Worm (Caenorhabditis elegans): ENCODE results near the gene smap-1.

The smap-1 gene

DNA sequence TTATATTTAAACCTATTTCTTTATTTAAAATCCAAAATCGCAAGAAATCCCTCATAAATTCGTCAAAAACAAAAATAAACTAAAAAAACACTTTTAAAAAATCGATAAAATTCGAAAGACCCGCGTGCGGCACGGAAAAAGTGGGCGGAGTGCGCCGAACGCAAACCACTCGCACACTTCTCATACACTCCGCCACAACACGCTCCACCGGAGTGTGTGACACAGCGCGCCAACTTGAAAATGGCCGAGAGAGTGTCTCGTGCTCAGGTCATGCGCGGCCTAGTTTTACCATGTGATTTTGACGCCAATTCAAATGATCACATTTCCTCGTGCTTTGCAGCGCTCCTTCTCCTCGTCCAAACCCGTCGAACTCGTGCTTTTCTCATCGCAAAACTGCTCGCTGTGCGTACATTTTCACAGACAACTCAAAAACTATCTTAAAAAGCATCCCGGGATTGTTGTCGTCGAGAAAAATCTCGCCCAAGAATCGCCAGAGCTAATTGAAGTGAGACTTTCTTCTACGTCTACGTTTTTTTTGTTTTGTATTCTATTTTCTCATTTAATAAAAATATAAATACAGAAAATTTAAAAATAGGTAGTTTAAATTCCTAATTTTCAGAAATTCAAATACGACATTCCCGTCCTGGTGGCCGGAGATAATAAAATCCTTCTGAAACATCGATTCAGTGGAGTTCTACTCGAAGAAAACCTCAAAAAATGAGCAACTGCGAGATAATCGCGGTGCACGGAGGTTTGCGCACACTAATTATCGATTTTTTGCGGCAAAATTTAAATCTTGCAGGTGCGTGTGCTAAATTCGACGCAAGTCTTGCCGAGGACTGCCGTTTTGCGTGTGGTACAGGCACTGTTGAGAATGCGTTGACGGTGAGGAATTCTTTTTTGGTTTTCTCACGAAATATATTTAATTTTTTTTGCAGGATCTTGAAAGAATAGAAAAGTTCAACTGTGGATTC lies 19.7 kb upstream of the smap-1 start, which contains the start of gene tasp-1 (continued):
- TF ChIP-seq tra-1 (GFP tag; IDR thresholded peaks at IDR 0.05) (peak; percentile 100), D1046.2 (GFP tag; IDR thresholded peaks at IDR 0.05) (peak; percentile 98), nhr-77 (tag; optimal IDR thresholded peaks at IDR 0.05) (peak; percentile 100), nhr-6 (tag; optimal IDR thresholded peaks at IDR 0.05) (peak; percentile 100), php-3 (GFP tag; IDR thresholded peaks at IDR 0.05) (peak; percentile 99), spr-3 (GFP tag; optimal IDR thresholded peaks at IDR 0.05) (peak; percentile 99), F44E2.7 (GFP tag; IDR thresholded peaks at IDR 0.05) (peak; percentile 100), dmd-8 (GFP tag; IDR thresholded peaks at IDR 0.05) (peak; percentile 96), dmd-9 (GFP tag; IDR thresholded peaks at IDR 0.05) (peak; percentile 99), ztf-7 (tag; optimal IDR thresholded peaks at IDR 0.05) (peak; percentile 91), mes-2 (tag; optimal IDR thresholded peaks at IDR 0.05; ENCODE audit: poor library complexity, severe bottlenecking) (peak; percentile 100), lsy-2 (tag; optimal IDR thresholded peaks at IDR 0.05) (peak; percentile 98 to 99), mdt-29 (GFP tag; IDR thresholded peaks at IDR 0.05) (peak; percentile 100), mxl-2 (GFP tag; conservative IDR thresholded peaks at IDR 0.05) (peak; percentile 95), skn-1 (tag; optimal IDR thresholded peaks at IDR 0.05) (peak; percentile 98), hlh-11 (tag; optimal IDR thresholded peaks at IDR 0.05) (peak; percentile 100), tag-97 (GFP tag; IDR thresholded peaks at IDR 0.05) (peak; percentile 96), ceh-28 (tag; optimal IDR thresholded peaks at IDR 0.05) (peak; percentile 96), saeg-2 (GFP tag; IDR thresholded peaks at IDR 0.05) (peak; percentile 100), ZK546.5 (tag; optimal IDR thresholded peaks at IDR 0.05) (peak in 1 of 2 experiments; percentile 89), ces-1 (GFP tag; optimal IDR thresholded peaks at IDR 0.05) (peak; percentile 94), fkh-10 (GFP tag; optimal IDR thresholded peaks at IDR 0.05) (peak; percentile 100), set-16 (GFP tag; IDR thresholded peaks at IDR 0.05) (peak; percentile 99), egl-27 (tag; optimal IDR thresholded peaks at IDR 0.05) (peak; percentile 88), jun-1 (tag; optimal IDR thresholded peaks at IDR 0.05) (peak; percentile 98), mep-1 (tag; optimal IDR thresholded peaks at IDR 0.05) (peak; percentile 100), T20F7.1 (GFP tag; optimal IDR thresholded peaks at IDR 0.05) (peak; percentile 99), daf-19 (GFP tag; conservative IDR thresholded peaks at IDR 0.05) (peak; percentile 99), cey-2 (tag; optimal IDR thresholded peaks at IDR 0.05; ENCODE audit: borderline replicate concordance, insufficient read depth) (peak; percentile 88), lin-1 (GFP tag; IDR thresholded peaks at IDR 0.05) (peak; percentile 99), F10B5.3 (tag; optimal IDR thresholded peaks at IDR 0.05) (peak; percentile 91), nhr-11 (tag; optimal IDR thresholded peaks at IDR 0.05) (peak; percentile 100), mxl-3 (GFP tag; optimal IDR thresholded peaks at IDR 0.05) (peak; percentile 100), snpc-4 (tag; optimal IDR thresholded peaks at IDR 0.05) (peak; percentile 66), madf-5 (GFP tag; IDR thresholded peaks at IDR 0.05) (peak; percentile 99), zag-1 (tag; optimal IDR thresholded peaks at IDR 0.05) (peak; percentile 93), nhr-25 (tag; optimal IDR thresholded peaks at IDR 0.05; ENCODE audit: borderline replicate concordance, insufficient read depth) (peak; percentile 99), dve-1 (tag; optimal IDR thresholded peaks at IDR 0.05; ENCODE audit: insufficient read depth) (peak; percentile 100), T26A8.4 (GFP tag; IDR thresholded peaks at IDR 0.05) (peak; percentile 100), aha-1 (tag) (peak; percentile 100), lin-39 (tag; optimal IDR thresholded peaks at IDR 0.05) (peak; percentile 56), ceh-32 (tag; optimal IDR thresholded peaks at IDR 0.05; ENCODE audit: poor library complexity) (peak; percentile 90), lin-29 (GFP tag; IDR thresholded peaks at IDR 0.05) (peak; percentile 99), nhr-102 (tag; optimal IDR thresholded peaks at IDR 0.05) (peak; percentile 99)

All from whole organism, L4 larva.